Worm (Caenorhabditis elegans) whole organism, L2 larva: ENCODE measurements around the gene Y82E9BR.17.

Source experiments
- C34F6.9 ChIP-seq: fragments of 150-350 bp; optimal IDR thresholded peaks from 2 replicates; lab custom pipeline; 2014; ENCODE audit warnings: missing biosample characterization, missing genetic modification characterization
- F13H6.1 ChIP-seq: sonication (generic microtip); optimal IDR thresholded peaks from 2 replicates; lab custom pipeline; 2016; ENCODE audit warnings: missing genetic modification characterization, missing compliant biosample characterization
- R02D3.7 ChIP-seq: fragments of 150-350 bp; optimal IDR thresholded peaks from 2 replicates; lab custom pipeline; 2014; ENCODE audit warnings: missing biosample characterization, missing genetic modification characterization
- Y55F3AM.14 ChIP-seq: fragments of 200-800 bp; sonication (Bioruptor generic); optimal IDR thresholded peaks from 2 replicates; lab custom pipeline; 2018; ENCODE audit warnings: mild to moderate bottlenecking, missing genetic modification characterization, missing compliant biosample characterization
- ZK546.5 ChIP-seq: sonication (generic microtip); optimal IDR thresholded peaks from 2 replicates; lab custom pipeline; 2017; ENCODE audit warnings: missing biosample characterization, missing genetic modification characterization
- aly-2 ChIP-seq: fragments of 150-350 bp; optimal IDR thresholded peaks from 2 replicates; lab custom pipeline; 2014; ENCODE audit warnings: missing biosample characterization, missing genetic modification characterization
- ama-1 ChIP-seq: fragments of 150-350 bp; optimal IDR thresholded peaks from 2 replicates; lab custom pipeline; 2018; ENCODE audit warnings: inconsistent platforms
- blmp-1 ChIP-seq: sonication (generic microtip); optimal IDR thresholded peaks from 2 replicates; lab custom pipeline; 2017; ENCODE audit warnings: missing genetic modification characterization, mild to moderate bottlenecking, missing compliant biosample characterization, antibody characterized with exemption, moderate library complexity; ENCODE audit not compliant: insufficient read depth
- ceh-16 ChIP-seq: fragments of 150-350 bp; optimal IDR thresholded peaks from 2 replicates; lab custom pipeline; 2014; ENCODE audit warnings: missing biosample characterization, missing genetic modification characterization
- crh-2 ChIP-seq: sonication (generic microtip); optimal IDR thresholded peaks from 2 replicates; lab custom pipeline; 2017; ENCODE audit warnings: missing biosample characterization, missing genetic modification characterization
- dmd-4 ChIP-seq: sonication (generic microtip); optimal IDR thresholded peaks from 2 replicates; lab custom pipeline; 2017; ENCODE audit warnings: missing biosample characterization, missing genetic modification characterization
- egl-27 ChIP-seq: sonication (generic microtip); optimal IDR thresholded peaks from 3 replicates; lab custom pipeline; 2017; ENCODE audit warnings: missing biosample characterization, missing genetic modification reagents, missing genetic modification characterization
- elt-1 ChIP-seq: fragments of 150-350 bp; optimal IDR thresholded peaks from 2 replicates; lab custom pipeline; 2014; ENCODE audit warnings: missing biosample characterization, missing genetic modification characterization
- fos-1 ChIP-seq: fragments of 150-350 bp; optimal IDR thresholded peaks from 2 replicates; lab custom pipeline; 2014; ENCODE audit warnings: missing biosample characterization, missing genetic modification characterization
- gmeb-1 ChIP-seq: fragments of 150-350 bp; optimal IDR thresholded peaks from 2 replicates; lab custom pipeline; 2014; ENCODE audit warnings: missing biosample characterization, missing genetic modification characterization
- lin-11 ChIP-seq: fragments of 150-350 bp; sonication (generic microtip); optimal IDR thresholded peaks from 2 replicates; lab custom pipeline; 2014; ENCODE audit warnings: missing biosample characterization, missing genetic modification characterization, inconsistent platforms, mixed read lengths
- lin-13 ChIP-seq: fragments of 150-350 bp; optimal IDR thresholded peaks from 2 replicates; lab custom pipeline; 2014; ENCODE audit warnings: missing biosample characterization, missing genetic modification reagents, missing genetic modification characterization
- lin-39 ChIP-seq: fragments of 150-350 bp; optimal IDR thresholded peaks from 2 replicates; lab custom pipeline; 2014; ENCODE audit warnings: missing biosample characterization, missing genetic modification reagents, missing genetic modification characterization
- lsy-2 ChIP-seq, 2 experiments: fragments of 150-350 bp in 1 of 2; sonication (generic microtip) in 1 of 2; optimal IDR thresholded peaks; 2 replicates each; lab custom pipeline; 2014 to 2017; ENCODE audit warnings: missing biosample characterization in 2 of 2, missing genetic modification characterization in 2 of 2
- mbf-1 ChIP-seq: sonication (generic microtip); optimal IDR thresholded peaks from 2 replicates; lab custom pipeline; 2017; ENCODE audit warnings: missing biosample characterization, missing genetic modification characterization
- mdl-1 ChIP-seq, 2 experiments: fragments of 150-350 bp in 1 of 2; sonication (generic microtip) in 1 of 2; optimal IDR thresholded peaks; 2 replicates each; lab custom pipeline; 2017; ENCODE audit warnings: missing biosample characterization in 2 of 2, missing genetic modification characterization in 2 of 2
- nhr-10 ChIP-seq: sonication (generic microtip); optimal IDR thresholded peaks from 2 replicates; lab custom pipeline; 2017; ENCODE audit warnings: missing biosample characterization, missing genetic modification characterization
- nhr-11 ChIP-seq: fragments of 150-350 bp; optimal IDR thresholded peaks from 2 replicates; lab custom pipeline; 2014; ENCODE audit warnings: missing biosample characterization, missing genetic modification characterization
- nhr-12 ChIP-seq: fragments of 150-350 bp; optimal IDR thresholded peaks from 2 replicates; lab custom pipeline; 2014; ENCODE audit warnings: missing biosample characterization, missing genetic modification characterization
- nhr-129 ChIP-seq: fragments of 150-350 bp; optimal IDR thresholded peaks from 2 replicates; lab custom pipeline; 2014; ENCODE audit warnings: missing biosample characterization, missing genetic modification characterization
- nhr-21 ChIP-seq: fragments of 150-350 bp; optimal IDR thresholded peaks from 2 replicates; lab custom pipeline; 2014; ENCODE audit warnings: missing biosample characterization, missing genetic modification characterization
- nhr-23 ChIP-seq: fragments of 150-350 bp; optimal IDR thresholded peaks from 2 replicates; lab custom pipeline; 2014; ENCODE audit warnings: missing biosample characterization, missing genetic modification reagents, missing genetic modification characterization
- nhr-237 ChIP-seq: fragments of 150-350 bp; optimal IDR thresholded peaks from 2 replicates; lab custom pipeline; 2014; ENCODE audit warnings: missing biosample characterization, missing genetic modification characterization
- nhr-25 ChIP-seq: fragments of 150-350 bp; sonication (generic microtip); optimal IDR thresholded peaks from 3 replicates; lab custom pipeline; 2014; ENCODE audit warnings: missing biosample characterization, missing genetic modification characterization
- nhr-6 ChIP-seq: fragments of 150-350 bp; optimal IDR thresholded peaks from 2 replicates; lab custom pipeline; 2014; ENCODE audit warnings: missing biosample characterization, missing genetic modification characterization
- nhr-77 ChIP-seq: fragments of 150-350 bp; optimal IDR thresholded peaks from 2 replicates; lab custom pipeline; 2014; ENCODE audit warnings: missing biosample characterization, missing genetic modification characterization
- sem-4 ChIP-seq: fragments of 150-350 bp; optimal IDR thresholded peaks from 2 replicates; lab custom pipeline; 2014; ENCODE audit warnings: missing biosample characterization, missing genetic modification reagents, missing genetic modification characterization
- skn-1 ChIP-seq: sonication (generic microtip); optimal IDR thresholded peaks from 2 replicates; lab custom pipeline; 2017; ENCODE audit warnings: missing biosample characterization, missing genetic modification characterization
- sma-3 ChIP-seq: sonication (generic microtip); optimal IDR thresholded peaks from 2 replicates; lab custom pipeline; 2016; ENCODE audit warnings: missing genetic modification reagents, missing genetic modification characterization, missing compliant biosample characterization
- sma-9 ChIP-seq, 2 experiments: fragments of 150-350 bp in 1 of 2; sonication (generic microtip) in 1 of 2; optimal IDR thresholded peaks; 2 replicates each; lab custom pipeline; 2014 to 2016; ENCODE audit warnings: missing genetic modification characterization in 2 of 2, mild to moderate bottlenecking in 1 of 2, missing biosample characterization in 1 of 2, missing compliant biosample characterization in 1 of 2, missing genetic modification reagents in 1 of 2, moderate library complexity in 1 of 2
- snpc-4 ChIP-seq: fragments of 150-350 bp; optimal IDR thresholded peaks from 2 replicates; lab custom pipeline; 2014; ENCODE audit warnings: missing biosample characterization, missing genetic modification characterization
- unc-55 ChIP-seq: fragments of 150-350 bp; sonication (generic microtip); optimal IDR thresholded peaks from 3 replicates; lab custom pipeline; 2014; ENCODE audit warnings: missing biosample characterization, missing genetic modification reagents, missing genetic modification characterization
- unc-62 ChIP-seq: fragments of 150-350 bp; optimal IDR thresholded peaks from 2 replicates; lab custom pipeline; 2014; ENCODE audit warnings: missing biosample characterization, missing genetic modification reagents, missing genetic modification characterization
- zag-1 ChIP-seq: fragments of 150-350 bp; optimal IDR thresholded peaks from 2 replicates; lab custom pipeline; 2014; ENCODE audit warnings: missing biosample characterization, missing genetic modification characterization
- ztf-1 ChIP-seq: fragments of 200-800 bp; sonication (Bioruptor generic); conservative IDR thresholded peaks from 2 replicates; pipeline ENCODE4 v1.3.6; 2022; ENCODE audit warnings: missing genetic modification characterization, missing compliant biosample characterization
- ztf-11 ChIP-seq: sonication (generic microtip); optimal IDR thresholded peaks from 2 replicates; lab custom pipeline; 2017; ENCODE audit warnings: missing biosample characterization, missing genetic modification characterization
- ztf-4 ChIP-seq: fragments of 150-350 bp; optimal IDR thresholded peaks from 2 replicates; lab custom pipeline; 2014; ENCODE audit warnings: missing biosample characterization, missing genetic modification characterization

Y82E9BR.17 gene

ce11 chrIII:1419700-1420356 lies 35.7 kb downstream of the Y82E9BR.17 start:
- peak; percentile 73 to 83 for TF ChIP-seq lsy-2 (tag; optimal IDR thresholded peaks at IDR 0.05; lab: Kevin White, UChicago)
- TF ChIP-seq sma-9 (GFP tag; optimal IDR thresholded peaks at IDR 0.05; lab: Kevin White, UChicago): peak; percentile 54
- TF ChIP-seq sma-9 (tag; optimal IDR thresholded peaks at IDR 0.05; lab: Kevin White, UChicago): no peak
- 0 out of 2 replicates have a peak, but pooled peaks have one; percentile 68 for TF ChIP-seq ztf-1 (GFP tag; lab: Robert Waterston, UW)
- no peak for TF ChIP-seq snpc-4 (tag; lab: Kevin White, UChicago)
- TF ChIP-seq nhr-6 (tag; lab: Kevin White, UChicago): peak; percentile 42
- TF ChIP-seq nhr-10 (tag; lab: Kevin White, UChicago): no peak
- peak; percentile 70 for TF ChIP-seq sma-3 (GFP tag; lab: Kevin White, UChicago)
- TF ChIP-seq nhr-11 (tag; lab: Kevin White, UChicago): peak; percentile 61
- TF ChIP-seq nhr-25 (tag; lab: Kevin White, UChicago): peak; percentile 59
- TF ChIP-seq zag-1 (tag; lab: Kevin White, UChicago): no peak
- no peak for TF ChIP-seq lin-11 (tag; lab: Kevin White, UChicago)
- peak; percentile 82 for TF ChIP-seq ztf-4 (tag; lab: Kevin White, UChicago)
- TF ChIP-seq mbf-1 (tag; lab: Kevin White, UChicago): peak; percentile 18
- no peak for TF ChIP-seq lin-39 (tag; lab: Kevin White, UChicago)
- TF ChIP-seq unc-55: peak; percentile 38
- peak; percentile 88 for TF ChIP-seq lin-13 (GFP tag; lab: Kevin White, UChicago)
- TF ChIP-seq unc-62: no peak
- TF ChIP-seq elt-1: no peak
- TF ChIP-seq nhr-23 (tag; lab: Kevin White, UChicago): no peak
- TF ChIP-seq Y55F3AM.14 (GFP tag; lab: Kevin White, UChicago): peak; percentile 79
- peak; percentile 68 for TF ChIP-seq nhr-237 (tag; lab: Kevin White, UChicago)
- TF ChIP-seq nhr-12 (tag; lab: Kevin White, UChicago): no peak
- peak; percentile 76 for TF ChIP-seq ZK546.5
- TF ChIP-seq aly-2 (tag; lab: Kevin White, UChicago): peak; percentile 49
- peak; percentile 24 for TF ChIP-seq F13H6.1
- TF ChIP-seq fos-1 (tag; lab: Kevin White, UChicago): peak; percentile 61
- no peak for TF ChIP-seq skn-1 (tag; lab: Kevin White, UChicago)
- TF ChIP-seq crh-2: peak; percentile 65
- TF ChIP-seq nhr-77 (tag; lab: Kevin White, UChicago): peak; percentile 58
- TF ChIP-seq C34F6.9: peak; percentile 9
- TF ChIP-seq egl-27: no peak
- peak; percentile 74 for TF ChIP-seq nhr-21 (tag; lab: Kevin White, UChicago)
- peak; percentile 13 for TF ChIP-seq ceh-16 (tag; lab: Kevin White, UChicago)
- TF ChIP-seq mdl-1 (tag; optimal IDR thresholded peaks at IDR 0.05; lab: Kevin White, UChicago): no peak
- no peak for TF ChIP-seq blmp-1 (tag; lab: Kevin White, UChicago)
- TF ChIP-seq sem-4 (tag; lab: Kevin White, UChicago): peak; percentile 45
- no peak for TF ChIP-seq R02D3.7
- TF ChIP-seq nhr-129 (tag; lab: Kevin White, UChicago): peak; percentile 49
- TF ChIP-seq gmeb-1: peak; percentile 28
- TF ChIP-seq ztf-11 (tag; lab: Kevin White, UChicago): no peak
- peak; percentile 90 for TF ChIP-seq ama-1

- TF ChIP-seq nhr-25 (tag; lab: Kevin White, UChicago): no peak
- TF ChIP-seq egl-27: no peak
- TF ChIP-seq nhr-23 (tag; lab: Kevin White, UChicago): no peak
- no peak for TF ChIP-seq lin-11 (tag; lab: Kevin White, UChicago)
- TF ChIP-seq sem-4 (tag; lab: Kevin White, UChicago): no peak
- no peak for TF ChIP-seq ama-1
- no peak for TF ChIP-seq nhr-77 (tag; lab: Kevin White, UChicago)
- TF ChIP-seq nhr-237 (tag; lab: Kevin White, UChicago): no peak
- TF ChIP-seq zag-1 (tag; lab: Kevin White, UChicago): no peak
- no peak for TF ChIP-seq dmd-4
- no peak for TF ChIP-seq unc-55
- no peak for TF ChIP-seq crh-2
- TF ChIP-seq blmp-1 (tag; lab: Kevin White, UChicago): no peak
- TF ChIP-seq elt-1: no peak
- TF ChIP-seq mdl-1 (tag; optimal IDR thresholded peaks at IDR 0.05; lab: Kevin White, UChicago): no peak
- TF ChIP-seq, all 48 proteins: peak for 0
Measured at ce11 chrIII:1419146-1419636, 36.4 kb downstream of the Y82E9BR.17 start, which contains the start of gene Y82E9BR.3. Gene Y82E9BR.3 (plus strand): TSS chrIII:1419196.
